Worm (Caenorhabditis elegans): ENCODE results near the gene Y57G11C.3.
A peak's percentile ranks its signal among the peaks of the same experiment; 100 is the strongest.

Gene Y57G11C.3

ce11 chrIV:14767693-14768251, at the start of gene Y57G11C.3, which contains the start of gene mrps-7 (continued):
- no peak for TF ChIP-seq bed-2 (GFP tag; IDR thresholded peaks at IDR 0.05)
- no peak for TF ChIP-seq lin-26 (GFP tag; IDR thresholded peaks at IDR 0.05)
- TF ChIP-seq mcd-1 (GFP tag; IDR thresholded peaks at IDR 0.05) = peak; percentile 99
- peak; percentile 68 for TF ChIP-seq B0336.3 (GFP tag; IDR thresholded peaks at IDR 0.05)
- TF ChIP-seq hsf-1 (GFP tag; IDR thresholded peaks at IDR 0.05) = no peak
- no peak for TF ChIP-seq aptf-2 (GFP tag; conservative IDR thresholded peaks at IDR 0.05)
- TF ChIP-seq hrde-1 (tag; optimal IDR thresholded peaks at IDR 0.05; ENCODE audit: borderline replicate concordance) = no peak
- TF ChIP-seq attf-6 (GFP tag; IDR thresholded peaks at IDR 0.05) = peak; percentile 92
- TF ChIP-seq lin-35 (GFP tag; optimal IDR thresholded peaks at IDR 0.05) = peak in 2 of 3 experiments; percentile 12 to 83
- TF ChIP-seq attf-5 (GFP tag; optimal IDR thresholded peaks at IDR 0.05) = peak; percentile 79
- peak; percentile 70 for TF ChIP-seq K11D2.4 (GFP tag; IDR thresholded peaks at IDR 0.05)
- TF ChIP-seq chd-7 (tag; optimal IDR thresholded peaks at IDR 0.05) = no peak
- no peak for TF ChIP-seq nhr-179 (tag; optimal IDR thresholded peaks at IDR 0.05)
- TF ChIP-seq nhr-27 (tag; optimal IDR thresholded peaks at IDR 0.05) = no peak
- TF ChIP-seq Y79H2A.3 (GFP tag; conservative IDR thresholded peaks at IDR 0.05) = no peak
- no peak for TF ChIP-seq F52B5.7 (tag; optimal IDR thresholded peaks at IDR 0.05)
- peak; percentile 82 for TF ChIP-seq F23B12.7 (tag; optimal IDR thresholded peaks at IDR 0.05; ENCODE audit: insufficient read depth)
- no peak for TF ChIP-seq C06A6.2 (GFP tag; conservative IDR thresholded peaks at IDR 0.05)
- peak; percentile 11 for TF ChIP-seq nhr-80 (tag; optimal IDR thresholded peaks at IDR 0.05)
- no peak for TF ChIP-seq lsy-27 (tag; optimal IDR thresholded peaks at IDR 0.05; ENCODE audit: borderline replicate concordance, insufficient read depth)
- TF ChIP-seq Y56A3A.18 (GFP tag; IDR thresholded peaks at IDR 0.05) = no peak
- no peak for TF ChIP-seq akir-1 (GFP tag; optimal IDR thresholded peaks at IDR 0.05)
- no peak for TF ChIP-seq die-1 (tag; optimal IDR thresholded peaks at IDR 0.05)
- no peak for TF ChIP-seq madf-3 (GFP tag; IDR thresholded peaks at IDR 0.05)
- peak; percentile 60 for TF ChIP-seq snpc-1.1 (tag; optimal IDR thresholded peaks at IDR 0.05; ENCODE audit: insufficient read depth)
- TF ChIP-seq ceh-100 (GFP tag; IDR thresholded peaks at IDR 0.05) = no peak; the same call in 1 of the 2 replicates
- TF ChIP-seq tbx-9 (tag; optimal IDR thresholded peaks at IDR 0.05; ENCODE audit: borderline replicate concordance) = no peak
- peak; percentile 79 for TF ChIP-seq pbrm-1 (GFP tag; IDR thresholded peaks at IDR 0.05)
- TF ChIP-seq B0261.1 (tag; optimal IDR thresholded peaks at IDR 0.05) = no peak

DNA sequence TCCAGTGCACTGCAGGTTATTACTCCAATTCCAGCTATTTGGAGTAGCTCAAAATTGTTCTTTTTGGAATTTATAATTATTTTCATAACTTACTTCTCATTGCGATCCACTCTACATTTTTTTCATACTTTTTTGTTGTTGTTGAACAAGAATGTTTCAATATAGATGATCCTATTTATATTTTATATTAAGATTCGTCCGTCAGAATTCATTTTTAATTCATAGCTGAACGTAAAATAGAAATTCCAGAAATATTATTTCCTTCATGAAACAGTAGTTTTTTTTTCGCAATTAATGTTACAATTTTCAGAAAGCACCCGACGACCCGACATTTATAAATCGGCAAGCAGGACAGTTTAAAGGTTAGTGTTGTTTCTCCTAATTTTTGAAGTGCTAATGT, 39.8 kb upstream of the Y57G11C.3 start, which contains the start of gene Y57G11C.42:
TSS of gene Y57G11C.42 (plus strand) at position 301 of the 400 bp plus-strand sequence.
- TF ChIP-seq snpc-4 (GFP tag; optimal IDR thresholded peaks at IDR 0.05) (no peak), snpc-4 (tag; optimal IDR thresholded peaks at IDR 0.05) (peak in 1 of 4 experiments; percentile 22), bed-1 (GFP tag; IDR thresholded peaks at IDR 0.05) (no peak), hmg-1.2 (GFP tag; IDR thresholded peaks at IDR 0.05) (no peak)

DNA sequence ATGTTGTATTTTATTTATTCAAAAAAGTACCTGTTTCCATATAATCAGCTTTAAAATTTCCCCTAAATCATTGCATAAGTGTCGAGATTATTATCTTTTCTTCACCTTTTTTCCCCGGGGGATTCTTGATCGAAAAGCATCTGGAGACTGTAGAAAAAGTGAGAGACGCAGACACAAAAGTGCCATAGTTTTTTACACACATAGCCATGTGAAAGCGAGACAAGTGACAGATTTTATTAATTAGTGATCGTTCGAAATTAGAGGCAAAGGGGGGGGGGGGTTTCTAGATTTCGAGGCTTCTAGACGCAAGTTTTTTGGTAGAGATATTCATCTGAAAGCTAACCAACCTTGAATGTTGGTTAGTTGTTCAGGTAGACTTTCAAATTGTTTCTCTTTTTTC, 38.7 kb upstream of the Y57G11C.3 start:
- no peak for TF ChIP-seq B0035.1 (tag; optimal IDR thresholded peaks at IDR 0.05)
- no peak for TF ChIP-seq madf-8 (GFP tag; conservative IDR thresholded peaks at IDR 0.05)
- TF ChIP-seq Y95B8A.8 (GFP tag; IDR thresholded peaks at IDR 0.05) = no peak
- no peak for TF ChIP-seq B0261.1 (tag; optimal IDR thresholded peaks at IDR 0.05)
- TF ChIP-seq snpc-3.4 (tag; optimal IDR thresholded peaks at IDR 0.05) = no peak
- no peak for TF ChIP-seq him-1 (tag; optimal IDR thresholded peaks at IDR 0.05)
- TF ChIP-seq ceh-79 (tag; optimal IDR thresholded peaks at IDR 0.05) = no peak
- TF ChIP-seq Y53F4B.3 (GFP tag; IDR thresholded peaks at IDR 0.05) = no peak
- TF ChIP-seq madf-10 (tag; optimal IDR thresholded peaks at IDR 0.05) = no peak
- no peak for TF ChIP-seq attf-5 (GFP tag; optimal IDR thresholded peaks at IDR 0.05)
- TF ChIP-seq nhr-90 (tag; optimal IDR thresholded peaks at IDR 0.05) = no peak
- TF ChIP-seq madf-3 (GFP tag; IDR thresholded peaks at IDR 0.05) = no peak
